Worm (Caenorhabditis elegans): Measurements from ENCODE around the gene lurp-2.

lurp-2 gene

DNA sequence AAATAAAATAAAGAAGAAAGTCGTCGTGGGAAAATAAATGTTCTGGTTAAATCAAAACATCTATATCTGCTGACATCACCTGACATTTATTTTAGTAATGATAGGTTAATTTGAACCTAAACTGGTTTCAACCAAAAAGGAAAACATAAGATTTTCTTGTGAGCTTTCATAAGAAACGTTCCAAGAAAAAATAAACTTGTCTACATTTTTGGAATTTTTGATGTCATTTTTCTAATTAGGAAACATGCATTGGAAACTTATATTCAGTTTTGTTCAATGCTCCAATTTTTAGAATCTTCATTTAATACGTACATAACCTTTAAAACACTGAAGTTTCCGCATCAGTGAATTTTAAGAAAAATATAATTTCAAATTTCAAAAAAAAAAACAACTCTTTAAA lies 32.3 kb downstream of the lurp-2 start:
- TF ChIP-seq ceh-2 (tag; optimal IDR thresholded peaks at IDR 0.05) (no peak), C08G9.2 (tag; optimal IDR thresholded peaks at IDR 0.05) (no peak), ceh-14 (tag; optimal IDR thresholded peaks at IDR 0.05) (no peak), hlh-6 (tag; optimal IDR thresholded peaks at IDR 0.05) (no peak), ceh-24 (tag; optimal IDR thresholded peaks at IDR 0.05) (no peak), unc-86 (tag; optimal IDR thresholded peaks at IDR 0.05) (no peak), unc-42 (tag; optimal IDR thresholded peaks at IDR 0.05) (no peak), nfya-1 (tag; optimal IDR thresholded peaks at IDR 0.05) (no peak), eyg-1 (tag; optimal IDR thresholded peaks at IDR 0.05) (no peak), elt-4 (tag; optimal IDR thresholded peaks at IDR 0.05) (no peak), ceh-18 (tag; optimal IDR thresholded peaks at IDR 0.05) (no peak), pat-9 (tag; optimal IDR thresholded peaks at IDR 0.05) (no peak), fkh-10 (GFP tag; optimal IDR thresholded peaks at IDR 0.05) (no peak), pros-1 (tag; optimal IDR thresholded peaks at IDR 0.05) (no peak)

DNA sequence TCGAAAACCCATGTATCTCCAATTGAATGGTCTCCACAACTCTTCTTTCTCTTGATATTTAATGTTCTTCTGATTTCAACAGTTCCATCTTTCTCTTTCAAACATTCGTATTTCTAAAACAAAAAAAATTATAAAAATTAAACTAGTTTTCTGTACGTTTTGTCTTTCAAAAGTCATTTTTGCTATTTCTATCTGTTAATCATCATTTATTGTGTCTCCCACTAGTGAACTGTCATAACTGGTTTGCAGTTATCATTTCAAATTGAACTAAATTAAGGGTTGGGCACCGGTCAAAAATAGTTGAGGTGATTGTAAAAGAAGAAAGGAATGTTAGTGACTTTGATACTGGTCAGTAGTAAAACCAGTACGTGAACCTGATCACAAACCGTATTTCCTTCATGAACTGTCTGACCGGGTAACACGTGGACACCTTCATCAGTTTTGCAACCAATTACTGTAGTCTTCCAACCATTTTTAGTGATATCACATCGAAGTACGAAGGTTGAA lies 34.9 kb downstream of the lurp-2 start:
- no peak for TF ChIP-seq nhr-11 (tag; optimal IDR thresholded peaks at IDR 0.05)
- TF ChIP-seq ref-2 (tag; optimal IDR thresholded peaks at IDR 0.05): no peak
- no peak for TF ChIP-seq ceh-45 (GFP tag; IDR thresholded peaks at IDR 0.05)
- TF ChIP-seq hlh-6 (tag; optimal IDR thresholded peaks at IDR 0.05): no peak
- TF ChIP-seq ceh-18 (tag; optimal IDR thresholded peaks at IDR 0.05): no peak
- TF ChIP-seq K09A11.1 (tag; optimal IDR thresholded peaks at IDR 0.05; ENCODE audit: insufficient read depth): no peak
- no peak for TF ChIP-seq dmd-4 (tag; optimal IDR thresholded peaks at IDR 0.05; ENCODE audit: borderline replicate concordance)
- TF ChIP-seq sox-2 (GFP tag; IDR thresholded peaks at IDR 0.05): no peak
- no peak for TF ChIP-seq ceh-30 (tag; optimal IDR thresholded peaks at IDR 0.05)
- no peak for TF ChIP-seq ets-4 (tag; optimal IDR thresholded peaks at IDR 0.05)
- TF ChIP-seq pros-1 (tag; optimal IDR thresholded peaks at IDR 0.05): no peak
- TF ChIP-seq mec-3 (tag; optimal IDR thresholded peaks at IDR 0.05; ENCODE audit: borderline replicate concordance): no peak

DNA sequence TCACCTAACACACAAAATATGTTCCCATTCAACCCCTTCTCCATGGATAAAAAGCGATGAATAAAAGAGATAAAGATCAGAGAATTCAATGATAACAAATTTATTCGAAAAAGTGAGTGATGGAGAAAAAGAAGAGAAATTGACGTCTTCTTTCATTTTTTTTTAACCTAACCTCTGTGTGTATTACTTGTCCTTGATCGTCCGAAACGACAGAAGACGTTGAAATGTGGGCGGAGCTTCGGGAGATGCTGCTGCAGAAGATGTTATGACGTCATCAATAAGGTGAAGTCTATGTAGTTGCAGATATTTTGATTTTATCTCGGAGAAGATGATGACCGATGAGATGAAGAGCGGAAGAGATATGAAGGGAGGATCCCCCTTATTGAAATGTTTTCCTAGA lies 36.4 kb downstream of the lurp-2 start, which contains the start of gene T10G3.3:
TSS of gene T10G3.3 (minus strand) at position 370 of the 400 bp plus-strand sequence.
- TF ChIP-seq F13H6.1 (tag; optimal IDR thresholded peaks at IDR 0.05) (no peak), eyg-1 (tag; optimal IDR thresholded peaks at IDR 0.05) (no peak), pha-2 (tag; optimal IDR thresholded peaks at IDR 0.05) (no peak), ztf-16 (tag; optimal IDR thresholded peaks at IDR 0.05) (no peak), ceh-22 (tag; optimal IDR thresholded peaks at IDR 0.05) (no peak), ceh-19 (GFP tag; optimal IDR thresholded peaks at IDR 0.05) (no peak), hlh-30 (tag; optimal IDR thresholded peaks at IDR 0.05; ENCODE audit: insufficient read depth) (no peak), pat-9 (tag; optimal IDR thresholded peaks at IDR 0.05) (no peak), pqm-1 (tag; optimal IDR thresholded peaks at IDR 0.05) (no peak), odd-2 (tag; optimal IDR thresholded peaks at IDR 0.05) (no peak), sox-4 (tag; optimal IDR thresholded peaks at IDR 0.05) (no peak), dmd-4 (tag; optimal IDR thresholded peaks at IDR 0.05; ENCODE audit: borderline replicate concordance) (no peak), mec-3 (tag; optimal IDR thresholded peaks at IDR 0.05; ENCODE audit: borderline replicate concordance) (no peak), unc-3 (GFP tag; conservative IDR thresholded peaks at IDR 0.05) (no peak), unc-3 (tag; optimal IDR thresholded peaks at IDR 0.05) (no peak), fkh-6 (tag; optimal IDR thresholded peaks at IDR 0.05) (no peak), pag-3 (tag; optimal IDR thresholded peaks at IDR 0.05; ENCODE audit: borderline replicate concordance) (no peak), lim-6 (tag; optimal IDR thresholded peaks at IDR 0.05) (no peak)

DNA sequence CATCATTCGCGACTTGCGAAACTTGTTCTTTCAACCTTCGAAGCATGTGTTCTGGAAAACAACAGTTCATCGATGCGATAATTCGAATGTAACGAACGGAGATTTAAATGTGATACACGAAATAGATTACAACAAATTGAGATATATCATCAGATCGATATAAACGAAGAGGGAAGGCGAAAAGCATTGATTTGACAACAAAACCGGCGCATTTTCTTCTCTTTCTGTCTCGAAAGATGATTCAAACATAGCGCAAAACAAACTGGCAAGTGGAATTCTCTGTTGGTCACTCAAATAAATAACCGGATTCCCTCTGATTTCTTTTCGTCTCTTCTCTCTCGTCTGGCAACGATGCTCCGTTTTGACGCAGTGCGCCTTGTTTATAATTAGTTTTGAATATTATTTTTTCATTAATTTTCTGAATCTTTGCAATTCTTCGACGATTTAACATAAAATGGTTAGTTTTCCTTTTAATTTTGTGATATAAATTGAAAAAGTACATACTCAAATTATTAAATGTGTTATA lies 44.0 kb downstream of the lurp-2 start, which contains the start of the genes eea-1 and gut-2:
TSS of gene eea-1 (minus strand) at position 51 of the 526 bp plus-strand sequence.
TSS of gene gut-2 (plus strand) at position 369 of the 526 bp plus-strand sequence.
- no peak for TF ChIP-seq pha-2 (tag; optimal IDR thresholded peaks at IDR 0.05)
- TF ChIP-seq nfya-1 (tag; optimal IDR thresholded peaks at IDR 0.05): peak; percentile 49
- TF ChIP-seq sdc-2 (tag; optimal IDR thresholded peaks at IDR 0.05): no peak
- no peak for TF ChIP-seq ceh-45 (GFP tag; IDR thresholded peaks at IDR 0.05)
- peak; percentile 25 for TF ChIP-seq unc-55 (GFP tag; optimal IDR thresholded peaks at IDR 0.05)
- TF ChIP-seq K02D7.2 (tag; optimal IDR thresholded peaks at IDR 0.05): no peak
- TF ChIP-seq ceh-14 (tag; optimal IDR thresholded peaks at IDR 0.05): peak; percentile 15
- TF ChIP-seq nhr-11 (tag; optimal IDR thresholded peaks at IDR 0.05): no peak
- peak; percentile 17 for TF ChIP-seq ceh-31 (tag; optimal IDR thresholded peaks at IDR 0.05)

Data from whole organism, late embryonic.